Fruit fly (Drosophila melanogaster) whole organism, larva: ENCODE data around the gene CG14434.

Experiments used
- noc ChIP-seq: fragments of 200-800 bp; sonication (Bioruptor generic); optimal IDR thresholded peaks from 3 replicates; lab custom pipeline; 2019; ENCODE audit warnings: missing biosample characterization, mild to moderate bottlenecking, missing genetic modification characterization, moderate library complexity

The CG14434 gene

dm6 chrX:6867175-6868023 is at the start of gene CG14434:
Gene CG14434 (minus strand): TSS chrX:6867194.
- peak; percentile 33 for TF ChIP-seq noc (tag; lab: Kevin White, UChicago)

DNA sequence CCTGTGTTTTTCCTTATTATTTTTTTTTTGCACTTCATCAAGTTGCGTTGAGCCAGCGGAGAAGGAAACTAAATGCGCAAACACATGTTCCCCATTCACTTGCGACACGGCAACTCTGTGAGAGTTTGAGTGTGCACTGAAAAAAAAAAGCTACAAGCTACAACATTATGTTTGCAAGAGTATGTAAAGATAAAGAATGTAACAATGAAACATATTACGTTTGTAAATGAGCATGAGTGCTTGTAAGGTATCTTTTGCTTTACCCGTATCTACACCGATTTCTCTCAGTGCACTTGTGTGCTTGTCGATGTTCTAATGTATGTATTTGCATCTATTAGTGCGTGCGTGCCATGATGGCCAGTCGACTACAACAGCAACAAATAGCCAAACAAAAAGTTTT is 45.3 kb upstream of the CG14434 start:
- no peak for TF ChIP-seq noc (tag; lab: Kevin White, UChicago)

- TF ChIP-seq noc (tag; lab: Kevin White, UChicago), result no peak
These were observed 42.1 kb upstream of the CG14434 start for dm6 chrX:6909135-6909534.

DNA sequence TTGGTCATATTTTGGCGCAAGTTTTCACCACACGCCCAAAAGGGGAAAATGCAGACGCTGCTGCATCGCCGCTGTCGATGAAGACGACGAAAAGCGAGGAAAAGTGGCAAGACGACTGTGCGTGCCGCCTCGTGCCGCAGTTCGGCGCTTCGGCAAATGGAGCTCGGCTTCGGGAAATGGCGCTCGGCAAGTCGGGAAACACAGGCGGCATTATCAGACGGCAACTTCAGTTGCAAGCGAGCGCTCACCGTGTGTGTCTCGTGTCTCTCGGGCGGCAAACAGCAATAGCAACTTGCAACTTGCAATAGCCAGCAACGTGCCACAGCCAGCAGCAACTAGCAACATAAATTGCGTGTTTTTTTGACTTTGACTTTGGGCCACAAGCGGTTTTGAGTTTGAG is 41.1 kb upstream of the CG14434 start, which contains the start of gene CG14431:
Gene CG14431 (plus strand): TSS at position 200 of the 400 bp plus-strand sequence.
- no peak for TF ChIP-seq noc (tag; lab: Kevin White, UChicago)

DNA sequence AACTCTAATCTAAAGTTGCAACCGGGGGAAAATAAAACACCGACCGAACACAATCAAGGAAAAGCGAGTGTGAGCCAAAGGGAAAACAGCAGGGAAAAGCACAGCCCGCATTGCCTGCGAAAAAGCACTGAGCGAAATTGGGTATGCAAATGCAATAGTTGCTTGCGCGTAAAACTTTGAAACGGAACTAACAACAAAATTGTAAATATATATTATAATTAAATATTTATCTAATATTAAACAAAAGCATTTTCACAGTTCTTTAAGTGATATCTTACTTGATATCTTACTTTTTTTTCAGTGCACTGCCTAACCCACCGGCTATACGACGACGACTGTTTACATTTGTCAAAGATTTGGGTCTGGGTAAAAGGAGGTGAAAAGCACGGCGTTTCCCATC is 39.7 kb upstream of the CG14434 start:
- no peak for TF ChIP-seq noc (tag; lab: Kevin White, UChicago)

dm6 chrX:6898147-6898546 is 31.2 kb upstream of the CG14434 start:
- no peak for TF ChIP-seq noc (tag; lab: Kevin White, UChicago)

DNA sequence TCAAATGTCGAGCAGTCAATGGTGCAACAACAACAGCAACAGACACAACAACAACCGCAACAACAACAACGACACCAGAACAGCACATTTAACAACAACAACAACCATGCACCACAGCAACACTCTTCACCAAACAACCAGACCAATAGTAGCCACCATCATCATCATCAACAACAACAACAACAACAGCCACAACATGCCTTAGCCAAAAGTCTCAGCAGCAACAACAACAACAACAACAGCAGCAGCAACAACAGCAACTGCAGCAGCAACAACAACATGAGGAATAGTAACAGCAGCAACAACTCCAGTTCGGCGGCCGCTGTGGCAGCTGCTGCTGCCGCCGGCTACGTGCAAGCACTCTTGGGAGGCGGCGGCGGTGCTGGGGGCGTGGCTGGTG is 9.3 kb upstream of the CG14434 start:
- no peak for TF ChIP-seq noc (tag; lab: Kevin White, UChicago)

DNA sequence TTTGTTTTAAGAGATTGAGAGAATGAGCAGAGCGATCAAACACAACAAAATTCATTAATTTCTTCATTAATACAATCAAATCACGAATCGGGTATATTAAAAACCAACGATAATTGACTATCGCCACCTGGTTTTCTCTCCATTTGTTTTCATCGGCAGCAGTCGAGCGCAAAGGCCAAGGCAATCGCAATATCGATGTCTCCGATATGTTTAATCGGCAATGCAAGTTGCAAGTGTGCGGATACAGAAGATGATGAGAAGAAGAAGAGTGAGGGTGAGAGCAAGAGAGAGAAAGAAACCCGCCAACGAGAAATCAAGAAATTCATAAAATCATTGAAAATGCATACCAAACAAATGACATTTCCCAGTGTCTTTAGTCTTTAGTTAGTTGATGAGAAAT is 8.8 kb upstream of the CG14434 start:
- no peak for TF ChIP-seq noc (tag; lab: Kevin White, UChicago)

DNA sequence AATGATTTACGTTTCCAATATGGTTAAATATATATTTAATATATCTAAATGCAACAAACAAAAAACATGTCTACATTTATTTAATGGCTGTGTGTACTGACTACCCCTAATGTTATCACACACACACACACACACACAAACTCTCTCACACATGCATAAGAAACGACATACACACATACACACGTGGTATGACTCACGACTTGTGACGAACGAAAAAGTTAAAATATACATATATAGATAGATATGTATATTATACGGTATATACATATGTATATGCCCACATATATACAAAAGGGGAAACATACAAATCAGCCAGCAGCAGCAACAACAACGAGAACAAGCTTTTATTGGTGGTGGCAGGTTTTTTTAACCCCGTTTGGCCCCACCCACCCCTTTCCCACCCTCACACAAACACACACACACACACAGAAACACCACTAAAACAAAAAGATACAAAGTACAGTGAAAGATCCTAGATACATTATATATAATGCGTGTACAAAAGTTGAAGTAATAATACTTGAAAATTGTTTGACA is 8.0 kb upstream of the CG14434 start:
- no peak for TF ChIP-seq noc (tag; lab: Kevin White, UChicago)

DNA sequence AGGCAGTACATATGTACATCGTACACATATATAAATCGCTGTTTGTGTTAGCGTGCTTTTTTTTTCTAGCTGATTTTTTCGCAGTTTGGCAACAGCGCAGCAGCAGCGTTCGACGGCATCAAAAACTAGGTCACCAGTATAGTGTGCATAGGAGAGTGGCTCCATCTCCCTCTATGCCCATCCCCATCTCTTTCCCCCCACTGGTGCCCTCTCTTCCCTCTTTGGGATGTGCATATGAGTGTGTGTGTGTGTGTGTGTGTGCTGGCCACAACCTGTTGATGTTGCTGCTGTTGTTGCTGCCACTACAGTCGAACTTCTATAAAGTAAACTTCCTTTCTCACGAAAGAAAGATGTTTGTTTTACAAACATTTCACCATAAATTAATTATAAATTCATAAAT is 4.8 kb upstream of the CG14434 start:
- no peak for TF ChIP-seq noc (tag; lab: Kevin White, UChicago)

dm6 chrX:6869770-6870404 is 2.9 kb upstream of the CG14434 start:
- TF ChIP-seq noc (tag; lab: Kevin White, UChicago), result no peak

dm6 chrX:6868629-6869579 is 1.9 kb upstream of the CG14434 start:
- no peak for TF ChIP-seq noc (tag; lab: Kevin White, UChicago)

DNA sequence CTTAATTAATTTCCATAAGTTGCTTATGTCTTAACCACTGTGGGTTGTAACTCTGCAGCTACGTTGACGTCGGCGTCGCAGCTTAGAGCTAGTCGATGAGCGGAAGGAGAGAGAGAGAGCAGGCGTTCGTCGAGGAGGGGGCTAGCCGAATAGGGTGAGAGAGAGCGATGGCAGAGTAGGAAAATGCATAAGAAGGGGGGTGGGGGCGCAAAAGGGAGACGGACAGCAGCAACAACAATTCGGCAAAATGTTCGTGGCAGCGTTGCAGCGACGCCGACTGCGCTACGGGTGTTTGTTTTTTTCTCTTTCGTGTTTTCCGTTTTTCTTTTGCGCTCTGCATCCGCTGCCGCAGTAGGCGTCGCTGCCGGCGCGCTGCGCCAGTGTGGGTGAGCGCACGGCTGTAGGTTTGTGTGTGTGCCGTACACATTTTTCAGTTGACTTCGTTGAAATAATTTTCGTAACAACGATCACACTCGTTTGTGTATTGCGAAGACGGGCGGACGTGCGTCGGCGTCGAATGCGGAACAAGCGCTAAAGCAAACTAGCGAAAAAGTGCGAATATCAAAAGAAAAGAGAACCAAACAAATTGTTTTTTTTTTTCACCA is 1.1 kb upstream of the CG14434 start:
- TF ChIP-seq noc (tag; lab: Kevin White, UChicago), result no peak

- TF ChIP-seq noc (tag; lab: Kevin White, UChicago), result no peak
These were observed 230 bp downstream of the CG14434 start for dm6 chrX:6866764-6867163.

dm6 chrX:6866040-6866439 is 954 bp downstream of the CG14434 start:
- TF ChIP-seq noc (tag; lab: Kevin White, UChicago), result no peak
